Worm (Caenorhabditis elegans) whole organism, midembryonic: Measurements from ENCODE around the gene T10C6.10.

Source experiments
- T22C8.4 ChIP-seq: fragments of 200-800 bp; sonication (Bioruptor generic); IDR thresholded peaks from 2 replicates; pipeline ENCODE4 v1.3.6; 2022; ENCODE audit warnings: missing genetic modification characterization, missing compliant biosample characterization
- cog-1 ChIP-seq: sonication (generic microtip); optimal IDR thresholded peaks from 2 replicates; lab custom pipeline; 2016; ENCODE audit warnings: missing genetic modification characterization, missing compliant biosample characterization
- flt-1 ChIP-seq: fragments of 200-800 bp; sonication (Bioruptor generic); IDR thresholded peaks from 2 replicates; pipeline ENCODE4 v1.3.6; 2022; ENCODE audit warnings: missing genetic modification characterization, missing compliant biosample characterization
- klf-2 ChIP-seq: fragments of 200-800 bp; sonication (Bioruptor generic); conservative IDR thresholded peaks from 2 replicates; pipeline ENCODE4 v1.3.6; 2022; ENCODE audit warnings: missing genetic modification reagents, missing genetic modification characterization, missing compliant biosample characterization
- med-1 ChIP-seq: sonication (generic microtip); optimal IDR thresholded peaks from 2 replicates; lab custom pipeline; 2017; ENCODE audit warnings: missing genetic modification characterization, mild to moderate bottlenecking, missing compliant biosample characterization, antibody characterized with exemption, missing genetic modification reagents; ENCODE audit not compliant: insufficient read depth
- ref-1 ChIP-seq: fragments of 200-800 bp; sonication (Bioruptor generic); conservative IDR thresholded peaks from 2 replicates; pipeline ENCODE4 v1.3.6; 2022; ENCODE audit warnings: missing genetic modification reagents, missing genetic modification characterization, missing compliant biosample characterization
- tab-1 ChIP-seq: fragments of 200-800 bp; sonication (Bioruptor generic); IDR thresholded peaks from 2 replicates; pipeline ENCODE4 v1.3.6; 2022; ENCODE audit warnings: missing genetic modification characterization, missing compliant biosample characterization
- ztf-23 ChIP-seq: fragments of 200-800 bp; sonication (Bioruptor generic); IDR thresholded peaks from 2 replicates; pipeline ENCODE4 v1.3.6; 2022; ENCODE audit warnings: missing genetic modification reagents, missing genetic modification characterization, missing compliant biosample characterization
- ztf-29 ChIP-seq: fragments of 200-800 bp; sonication (Bioruptor generic); IDR thresholded peaks from 2 replicates; pipeline ENCODE4 v1.3.6; 2022; ENCODE audit warnings: missing genetic modification reagents, missing genetic modification characterization, missing compliant biosample characterization

Gene T10C6.10

ce11 chrV:16071167-16071566, 35.0 kb downstream of the T10C6.10 start, which contains the start of gene nhr-176:
Gene nhr-176, plus strand, starts transcription at chrV:16071325.
- TF ChIP-seq med-1 (GFP tag; lab: Kevin White, UChicago) (no peak), tab-1 (GFP tag; lab: Robert Waterston, UW) (no peak), ztf-23 (GFP tag; lab: Robert Waterston, UW) (no peak), ref-1 (GFP tag; lab: Robert Waterston, UW) (no peak)

- TF ChIP-seq tab-1 (GFP tag; lab: Robert Waterston, UW): no peak
- no peak for TF ChIP-seq med-1 (GFP tag; lab: Kevin White, UChicago)
- TF ChIP-seq ztf-29 (GFP tag; lab: Robert Waterston, UW): no peak
- no peak for TF ChIP-seq T22C8.4 (GFP tag; lab: Robert Waterston, UW)
- TF ChIP-seq flt-1: no peak
- TF ChIP-seq ref-1 (GFP tag; lab: Robert Waterston, UW): no peak
- no peak for TF ChIP-seq cog-1 (tag; lab: Kevin White, UChicago)
- no peak for TF ChIP-seq ztf-23 (GFP tag; lab: Robert Waterston, UW)
- no peak for TF ChIP-seq klf-2 (GFP tag; lab: Robert Waterston, UW)
These were observed 37.6 kb downstream of the T10C6.10 start, which contains the start of gene srj-10 for ce11 chrV:16073856-16074255. Gene srj-10, minus strand, starts transcription at chrV:16073956.

ce11 chrV:16075250-16075709, 39.1 kb downstream of the T10C6.10 start, which contains the start of the genes F14H3.12 and srj-29:
Gene F14H3.12, minus strand, starts transcription at chrV:16075323.
Gene srj-29, plus strand, starts transcription at chrV:16075659.
- no peak for TF ChIP-seq ztf-29 (GFP tag; lab: Robert Waterston, UW)
- no peak for TF ChIP-seq ref-1 (GFP tag; lab: Robert Waterston, UW)
- no peak for TF ChIP-seq T22C8.4 (GFP tag; lab: Robert Waterston, UW)
- TF ChIP-seq cog-1 (tag; lab: Kevin White, UChicago): no peak
- TF ChIP-seq med-1 (GFP tag; lab: Kevin White, UChicago): no peak
- no peak for TF ChIP-seq tab-1 (GFP tag; lab: Robert Waterston, UW)
- no peak for TF ChIP-seq flt-1
- no peak for TF ChIP-seq ztf-23 (GFP tag; lab: Robert Waterston, UW)
- no peak for TF ChIP-seq klf-2 (GFP tag; lab: Robert Waterston, UW)

ce11 chrV:16080039-16080438, 43.8 kb downstream of the T10C6.10 start:
- no peak for TF ChIP-seq cog-1 (tag; lab: Kevin White, UChicago)
- no peak for TF ChIP-seq med-1 (GFP tag; lab: Kevin White, UChicago)

ce11 chrV:16080678-16081077, 44.5 kb downstream of the T10C6.10 start:
- TF ChIP-seq med-1 (GFP tag; lab: Kevin White, UChicago) (no peak), ztf-29 (GFP tag; lab: Robert Waterston, UW) (no peak), ref-1 (GFP tag; lab: Robert Waterston, UW) (no peak), T22C8.4 (GFP tag; lab: Robert Waterston, UW) (no peak), ztf-23 (GFP tag; lab: Robert Waterston, UW) (no peak), klf-2 (GFP tag; lab: Robert Waterston, UW) (no peak), flt-1 (no peak), tab-1 (GFP tag; lab: Robert Waterston, UW) (no peak), cog-1 (tag; lab: Kevin White, UChicago) (no peak)
